Worm (Caenorhabditis elegans) whole organism, L4 larva: ENCODE data around the gene zer-1.
A peak's percentile ranks its signal among the peaks of the same experiment; 100 is the strongest.

Experiments used
- D1046.2 ChIP-seq: fragments of 200-800 bp; sonication (Bioruptor generic); IDR thresholded peaks from 2 replicates; pipeline ENCODE4 v1.3.6; 2022; ENCODE audit warnings: missing genetic modification characterization, missing compliant biosample characterization
- F37D6.2 ChIP-seq: sonication (generic microtip); optimal IDR thresholded peaks from 2 replicates; lab custom pipeline; 2016; ENCODE audit warnings: mild to moderate bottlenecking, missing genetic modification characterization, missing compliant biosample characterization
- F49E8.2 ChIP-seq: sonication (generic microtip); optimal IDR thresholded peaks from 2 replicates; lab custom pipeline; 2016; ENCODE audit warnings: missing compliant biosample characterization, mild to moderate bottlenecking, missing genetic modification characterization, borderline replicate concordance
- R02D3.7 ChIP-seq: fragments of 150-350 bp; sonication (generic microtip); optimal IDR thresholded peaks from 3 replicates; lab custom pipeline; 2014; ENCODE audit warnings: missing biosample characterization, missing genetic modification characterization
- T20F7.1 ChIP-seq: fragments of 200-800 bp; sonication (Bioruptor generic); optimal IDR thresholded peaks from 2 replicates; lab custom pipeline; 2018; ENCODE audit warnings: mild to moderate bottlenecking, missing genetic modification characterization, missing compliant biosample characterization
- Y5F2A.4 ChIP-seq: fragments of 200-800 bp; sonication (Bioruptor generic); optimal IDR thresholded peaks from 2 replicates; lab custom pipeline; 2018; ENCODE audit warnings: mild to moderate bottlenecking, missing genetic modification characterization, missing compliant biosample characterization
- ZK546.5 ChIP-seq, 2 experiments: sonication (generic microtip); optimal IDR thresholded peaks; 2 replicates each; lab custom pipeline; 2017; ENCODE audit warnings: missing biosample characterization in 2 of 2, missing genetic modification characterization in 2 of 2
- aha-1 ChIP-seq: fragments of 150-350 bp; peaks from one replicate; lab custom pipeline; 2014; ENCODE audit warnings: missing biosample characterization, missing genetic modification characterization
- ama-1 ChIP-seq: fragments of 150-350 bp; optimal IDR thresholded peaks from 2 replicates; lab custom pipeline; 2014; ENCODE audit warnings: inconsistent platforms, mixed read lengths
- ceh-20 ChIP-seq: fragments of 200-800 bp; sonication (Bioruptor generic); IDR thresholded peaks from 2 replicates; pipeline ENCODE4 v1.3.6; 2022; ENCODE audit warnings: missing genetic modification reagents, missing genetic modification characterization, missing compliant biosample characterization
- ceh-28 ChIP-seq: fragments of 150-350 bp; optimal IDR thresholded peaks from 2 replicates; lab custom pipeline; 2014; ENCODE audit warnings: missing biosample characterization, missing genetic modification reagents, missing genetic modification characterization
- ceh-44 ChIP-seq: fragments of 200-800 bp; sonication (Bioruptor generic); IDR thresholded peaks from 2 replicates; pipeline ENCODE4 v1.3.6; 2022; ENCODE audit warnings: missing genetic modification reagents, missing genetic modification characterization, missing compliant biosample characterization
- ceh-62 ChIP-seq: sonication (generic microtip); optimal IDR thresholded peaks from 2 replicates; lab custom pipeline; 2017; ENCODE audit warnings: missing biosample characterization, missing genetic modification characterization
- cey-2 ChIP-seq: sonication (generic microtip); optimal IDR thresholded peaks from 3 replicates; lab custom pipeline; 2017; ENCODE audit warnings: missing genetic modification characterization, mild to moderate bottlenecking, missing compliant biosample characterization, antibody characterized with exemption, borderline replicate concordance; ENCODE audit not compliant: insufficient read depth
- daf-19 ChIP-seq: fragments of 200-800 bp; sonication (Bioruptor generic); conservative IDR thresholded peaks from 2 replicates; pipeline ENCODE4 v1.3.6; 2022; ENCODE audit warnings: missing genetic modification characterization, missing compliant biosample characterization
- daf-8 ChIP-seq: fragments of 200-800 bp; sonication (Bioruptor generic); IDR thresholded peaks from 2 replicates; pipeline ENCODE4 v1.3.6; 2022; ENCODE audit warnings: missing genetic modification characterization, missing compliant biosample characterization
- dmd-8 ChIP-seq: fragments of 200-800 bp; sonication (Bioruptor generic); IDR thresholded peaks from 2 replicates; pipeline ENCODE4 v1.3.6; 2022; ENCODE audit warnings: missing genetic modification characterization, missing compliant biosample characterization
- fos-1 ChIP-seq: fragments of 150-350 bp; optimal IDR thresholded peaks from 2 replicates; lab custom pipeline; 2014; ENCODE audit warnings: missing biosample characterization, missing genetic modification characterization
- gei-8 ChIP-seq: fragments of 200-800 bp; sonication (Bioruptor generic); optimal IDR thresholded peaks from 2 replicates; lab custom pipeline; 2018; ENCODE audit warnings: mild to moderate bottlenecking, missing genetic modification characterization, missing compliant biosample characterization
- hlh-11 ChIP-seq: fragments of 200-800 bp; sonication (Bioruptor generic); optimal IDR thresholded peaks from 2 replicates; lab custom pipeline; 2018; ENCODE audit warnings: mild to moderate bottlenecking, missing genetic modification characterization, missing compliant biosample characterization
- lim-7 ChIP-seq: fragments of 200-800 bp; sonication (Bioruptor generic); IDR thresholded peaks from 2 replicates; pipeline ENCODE4 v1.3.6; 2022; ENCODE audit warnings: missing genetic modification characterization, missing compliant biosample characterization
- lin-1 ChIP-seq: fragments of 200-800 bp; sonication (Bioruptor generic); IDR thresholded peaks from 2 replicates; pipeline ENCODE4 v1.3.6; 2022; ENCODE audit warnings: missing genetic modification reagents, missing genetic modification characterization, missing compliant biosample characterization
- lin-15B ChIP-seq: fragments of 150-350 bp; sonication (generic microtip); optimal IDR thresholded peaks from 3 replicates; lab custom pipeline; 2014; ENCODE audit warnings: missing biosample characterization, missing genetic modification characterization
- lin-29 ChIP-seq: fragments of 200-800 bp; sonication (Bioruptor generic); IDR thresholded peaks from 2 replicates; pipeline ENCODE4 v1.3.6; 2022; ENCODE audit warnings: missing genetic modification reagents, missing genetic modification characterization, missing compliant biosample characterization
- lin-39 ChIP-seq: fragments of 150-350 bp; optimal IDR thresholded peaks from 2 replicates; lab custom pipeline; 2014; ENCODE audit warnings: missing biosample characterization, missing genetic modification reagents, missing genetic modification characterization
- madf-5 ChIP-seq, 2 experiments: fragments of 200-800 bp; sonication (Bioruptor generic); IDR thresholded peaks; 2 replicates each; pipeline ENCODE4 v1.3.6; 2022; ENCODE audit warnings: missing compliant biosample characterization in 2 of 2, missing genetic modification characterization in 2 of 2
- madf-9 ChIP-seq: fragments of 200-800 bp; sonication (Bioruptor generic); conservative IDR thresholded peaks from 2 replicates; pipeline ENCODE4 v1.3.6; 2022; ENCODE audit warnings: missing genetic modification reagents, missing genetic modification characterization, missing compliant biosample characterization
- mes-2 ChIP-seq: sonication (generic microtip); optimal IDR thresholded peaks from 2 replicates; lab custom pipeline; 2016; ENCODE audit warnings: missing genotype, mild to moderate bottlenecking, missing genetic modification characterization, missing compliant biosample characterization; ENCODE audit not compliant: poor library complexity, severe bottlenecking
- mxl-3 ChIP-seq: fragments of 200-800 bp; sonication (Bioruptor generic); optimal IDR thresholded peaks from 2 replicates; lab custom pipeline; 2018; ENCODE audit warnings: mild to moderate bottlenecking, missing genetic modification characterization, missing compliant biosample characterization
- nhr-10 ChIP-seq: fragments of 150-350 bp; optimal IDR thresholded peaks from 2 replicates; lab custom pipeline; 2014; ENCODE audit warnings: missing biosample characterization, missing genetic modification characterization
- nhr-102 ChIP-seq: sonication (generic microtip); optimal IDR thresholded peaks from 2 replicates; lab custom pipeline; 2016; ENCODE audit warnings: mild to moderate bottlenecking, missing genetic modification characterization, moderate library complexity, missing compliant biosample characterization
- nhr-11 ChIP-seq: fragments of 150-350 bp; optimal IDR thresholded peaks from 2 replicates; lab custom pipeline; 2014; ENCODE audit warnings: missing biosample characterization, missing genetic modification characterization
- nhr-111 ChIP-seq: fragments of 200-800 bp; sonication (Bioruptor generic); optimal IDR thresholded peaks from 2 replicates; lab custom pipeline; 2018; ENCODE audit warnings: mild to moderate bottlenecking, missing genetic modification characterization, missing compliant biosample characterization
- nhr-237 ChIP-seq: sonication (generic microtip); optimal IDR thresholded peaks from 2 replicates; lab custom pipeline; 2017; ENCODE audit warnings: missing biosample characterization, missing genetic modification characterization
- nhr-25 ChIP-seq: sonication (generic microtip); optimal IDR thresholded peaks from 2 replicates; lab custom pipeline; 2017; ENCODE audit warnings: missing genetic modification characterization, mild to moderate bottlenecking, missing compliant biosample characterization, antibody characterized with exemption, moderate library complexity, borderline replicate concordance; ENCODE audit not compliant: insufficient read depth
- nhr-28 ChIP-seq: fragments of 150-350 bp; optimal IDR thresholded peaks from 2 replicates; lab custom pipeline; 2014; ENCODE audit warnings: missing biosample characterization, missing genetic modification characterization
- nhr-41 ChIP-seq: fragments of 200-800 bp; sonication (Bioruptor generic); IDR thresholded peaks from 2 replicates; pipeline ENCODE4 v1.3.6; 2022; ENCODE audit warnings: missing genetic modification reagents, missing genetic modification characterization, missing compliant biosample characterization
- nhr-76 ChIP-seq: fragments of 150-350 bp; optimal IDR thresholded peaks from 2 replicates; lab custom pipeline; 2014; ENCODE audit warnings: missing biosample characterization, missing genetic modification characterization
- pha-4 ChIP-seq, 2 experiments: fragments of 150-350 bp in 1 of 2; fragments of 200-800 bp in 1 of 2; sonication (Bioruptor generic) in 1 of 2; IDR thresholded peaks in 1 of 2; optimal IDR thresholded peaks in 1 of 2; 2 replicates each; pipeline versions ENCODE4 v1.3.6 to Lab custom; 2014 to 2022; ENCODE audit warnings: missing genetic modification characterization in 2 of 2, missing genetic modification reagents in 2 of 2, missing biosample characterization in 1 of 2, missing compliant biosample characterization in 1 of 2
- rbr-2 ChIP-seq: sonication (generic microtip); optimal IDR thresholded peaks from 2 replicates; lab custom pipeline; 2016; ENCODE audit warnings: missing genotype, missing genetic modification characterization, missing compliant biosample characterization
- saeg-2 ChIP-seq: fragments of 200-800 bp; sonication (Bioruptor generic); IDR thresholded peaks from 2 replicates; pipeline ENCODE4 v1.3.6; 2022; ENCODE audit warnings: missing genetic modification reagents, missing genetic modification characterization, missing compliant biosample characterization
- sdz-12 ChIP-seq: fragments of 200-800 bp; sonication (Bioruptor generic); optimal IDR thresholded peaks from 2 replicates; lab custom pipeline; 2018; ENCODE audit warnings: mild to moderate bottlenecking, missing genetic modification characterization, missing compliant biosample characterization
- set-16 ChIP-seq: fragments of 200-800 bp; sonication (Bioruptor generic); IDR thresholded peaks from 2 replicates; pipeline ENCODE4 v1.3.6; 2022; ENCODE audit warnings: missing genetic modification reagents, missing genetic modification characterization, missing compliant biosample characterization
- skn-1 ChIP-seq: fragments of 150-350 bp; optimal IDR thresholded peaks from 2 replicates; lab custom pipeline; 2014; ENCODE audit warnings: missing biosample characterization, missing genetic modification characterization
- snpc-1.2 ChIP-seq: fragments of 200-800 bp; sonication (Bioruptor generic); IDR thresholded peaks from 2 replicates; pipeline ENCODE4 v1.3.6; 2022; ENCODE audit warnings: missing genetic modification reagents, missing genetic modification characterization, missing compliant biosample characterization
- tra-1 ChIP-seq: fragments of 200-800 bp; sonication (Bioruptor generic); IDR thresholded peaks from 2 replicates; pipeline ENCODE4 v1.3.6; 2022; ENCODE audit warnings: missing genetic modification reagents, missing genetic modification characterization, missing compliant biosample characterization
- vab-7 ChIP-seq: fragments of 200-800 bp; sonication (Bioruptor generic); IDR thresholded peaks from 2 replicates; pipeline ENCODE4 v1.3.6; 2022; ENCODE audit warnings: missing genetic modification reagents, missing genetic modification characterization, missing compliant biosample characterization
- zag-1 ChIP-seq: fragments of 150-350 bp; optimal IDR thresholded peaks from 2 replicates; lab custom pipeline; 2014; ENCODE audit warnings: missing biosample characterization, missing genetic modification characterization
- zfp-3 ChIP-seq: fragments of 200-800 bp; sonication (Bioruptor generic); conservative IDR thresholded peaks from 2 replicates; pipeline ENCODE4 v1.3.6; 2022; ENCODE audit warnings: missing genetic modification reagents, missing genetic modification characterization, missing compliant biosample characterization
- zip-2 ChIP-seq: fragments of 150-350 bp; optimal IDR thresholded peaks from 2 replicates; lab custom pipeline; 2014; ENCODE audit warnings: missing biosample characterization, missing genetic modification characterization
- ztf-11 ChIP-seq: fragments of 150-350 bp; optimal IDR thresholded peaks from 2 replicates; lab custom pipeline; 2014; ENCODE audit warnings: missing biosample characterization, missing genetic modification characterization
- ztf-7 ChIP-seq: fragments of 150-350 bp; optimal IDR thresholded peaks from 2 replicates; lab custom pipeline; 2014; ENCODE audit warnings: missing biosample characterization, missing genetic modification characterization

zer-1 gene

ce11 chrIII:843999-844398 is 42.6 kb downstream of the zer-1 start (continued):
- TF ChIP-seq pha-4 (GFP tag; IDR thresholded peaks at IDR 0.05; lab: Robert Waterston, UW) (no peak), pha-4 (tag; optimal IDR thresholded peaks at IDR 0.05; lab: Kevin White, UChicago) (no peak), dmd-8 (GFP tag; lab: Robert Waterston, UW) (no peak), ZK546.5 (tag; optimal IDR thresholded peaks at IDR 0.05; lab: Kevin White, UChicago) (no peak), Y5F2A.4 (GFP tag; lab: Kevin White, UChicago) (no peak), mes-2 (peak; percentile 27), hlh-11 (tag; lab: Kevin White, UChicago) (peak; percentile 65), zag-1 (tag; lab: Kevin White, UChicago) (no peak), ceh-44 (GFP tag; lab: Robert Waterston, UW) (no peak), snpc-1.2 (GFP tag; lab: Robert Waterston, UW) (no peak), ceh-62 (no peak), ztf-7 (tag; lab: Kevin White, UChicago) (no peak), skn-1 (tag; lab: Kevin White, UChicago) (no peak), nhr-41 (GFP tag; lab: Robert Waterston, UW) (no peak), rbr-2 (tag; lab: Kevin White, UChicago) (no peak), aha-1 (peak; percentile 40), zip-2 (tag; lab: Kevin White, UChicago) (no peak), zfp-3 (GFP tag; lab: Robert Waterston, UW) (no peak), cey-2 (tag; lab: Kevin White, UChicago) (no peak), nhr-237 (tag; lab: Kevin White, UChicago) (no peak), vab-7 (GFP tag; lab: Robert Waterston, UW) (no peak), fos-1 (tag; lab: Kevin White, UChicago) (no peak), nhr-76 (tag; lab: Kevin White, UChicago) (no peak), set-16 (GFP tag; lab: Robert Waterston, UW) (no peak), saeg-2 (no peak), F37D6.2 (no peak), madf-5 (GFP tag; IDR thresholded peaks at IDR 0.05; lab: Robert Waterston, UW) (no peak), nhr-102 (tag; lab: Kevin White, UChicago) (no peak), nhr-111 (GFP tag; lab: Kevin White, UChicago) (no peak), F49E8.2 (tag; lab: Kevin White, UChicago) (no peak), ceh-28 (tag; lab: Kevin White, UChicago) (no peak), sdz-12 (GFP tag; lab: Kevin White, UChicago) (no peak), T20F7.1 (no peak), nhr-11 (tag; lab: Kevin White, UChicago) (peak; percentile 18), R02D3.7 (tag; lab: Kevin White, UChicago) (no peak), lin-39 (tag; lab: Kevin White, UChicago) (no peak), nhr-10 (no peak), lim-7 (GFP tag; lab: Robert Waterston, UW) (no peak), nhr-25 (tag; lab: Kevin White, UChicago) (no peak), ztf-11 (tag; lab: Kevin White, UChicago) (no peak), gei-8 (GFP tag; lab: Kevin White, UChicago) (no peak), lin-15B (tag; lab: Kevin White, UChicago) (no peak), mxl-3 (GFP tag; lab: Kevin White, UChicago) (peak; percentile 96), daf-19 (GFP tag; lab: Robert Waterston, UW) (no peak), ceh-20 (GFP tag; lab: Robert Waterston, UW) (0 out of 2 replicates have a peak, but pooled peaks have one; percentile 35), daf-8 (GFP tag; lab: Robert Waterston, UW) (no peak), madf-9 (GFP tag; lab: Robert Waterston, UW) (peak; percentile 42; the same call in 1 of the 2 replicates), D1046.2 (GFP tag; lab: Robert Waterston, UW) (no peak), ama-1 (lab: Kevin White, UChicago) (no peak), nhr-28 (tag; lab: Kevin White, UChicago) (peak; percentile 55), tra-1 (GFP tag; lab: Robert Waterston, UW) (no peak), lin-29 (no peak), lin-1 (GFP tag; lab: Robert Waterston, UW) (no peak)
